Fruit fly (Drosophila melanogaster) whole organism, embryonic: Measurements from ENCODE around the gene CG43400.

Source experiments
- Bdp1 ChIP-seq: fragments of 200-800 bp; sonication (Bioruptor generic); optimal IDR thresholded peaks from 3 replicates; lab custom pipeline; 2016; ENCODE audit warnings: missing biosample characterization, missing genetic modification characterization
- CG16815 ChIP-seq: fragments of 200-800 bp; sonication (Bioruptor generic); optimal IDR thresholded peaks from 3 replicates; lab custom pipeline; 2017; ENCODE audit warnings: missing biosample characterization, mild to moderate bottlenecking, missing genetic modification characterization
- CG31388 ChIP-seq: fragments of 200-800 bp; sonication (Bioruptor generic); optimal IDR thresholded peaks from 2 replicates; lab custom pipeline; 2016; ENCODE audit warnings: missing biosample characterization, missing genetic modification characterization
- CG9797 ChIP-seq: fragments of 200-800 bp; sonication (Bioruptor generic); optimal IDR thresholded peaks from 3 replicates; lab custom pipeline; 2018; ENCODE audit warnings: missing biosample characterization, mild to moderate bottlenecking, missing genetic modification characterization
- CoRest ChIP-seq: fragments of 200-800 bp; sonication (Bioruptor generic); optimal IDR thresholded peaks from 3 replicates; lab custom pipeline; 2018; ENCODE audit warnings: missing biosample characterization, mild to moderate bottlenecking, missing genetic modification characterization, moderate library complexity
- Dfd ChIP-seq, 2 experiments: fragments of >200 bp; optimal IDR thresholded peaks; 2 replicates each; lab custom pipeline; 2017; ENCODE audit warnings: missing biosample characterization in 2 of 2, missing genetic modification characterization in 2 of 2
- Hsf ChIP-seq: fragments of 200-800 bp; sonication (Bioruptor generic); optimal IDR thresholded peaks from 3 replicates; lab custom pipeline; 2016; ENCODE audit warnings: missing biosample characterization, missing genetic modification characterization
- gce ChIP-seq: fragments of 200-800 bp; sonication (Bioruptor generic); IDR thresholded peaks from 3 replicates; pipeline ENCODE4 v1.3.6; 2022; ENCODE audit warnings: missing biosample characterization, missing genetic modification characterization

DNA sequence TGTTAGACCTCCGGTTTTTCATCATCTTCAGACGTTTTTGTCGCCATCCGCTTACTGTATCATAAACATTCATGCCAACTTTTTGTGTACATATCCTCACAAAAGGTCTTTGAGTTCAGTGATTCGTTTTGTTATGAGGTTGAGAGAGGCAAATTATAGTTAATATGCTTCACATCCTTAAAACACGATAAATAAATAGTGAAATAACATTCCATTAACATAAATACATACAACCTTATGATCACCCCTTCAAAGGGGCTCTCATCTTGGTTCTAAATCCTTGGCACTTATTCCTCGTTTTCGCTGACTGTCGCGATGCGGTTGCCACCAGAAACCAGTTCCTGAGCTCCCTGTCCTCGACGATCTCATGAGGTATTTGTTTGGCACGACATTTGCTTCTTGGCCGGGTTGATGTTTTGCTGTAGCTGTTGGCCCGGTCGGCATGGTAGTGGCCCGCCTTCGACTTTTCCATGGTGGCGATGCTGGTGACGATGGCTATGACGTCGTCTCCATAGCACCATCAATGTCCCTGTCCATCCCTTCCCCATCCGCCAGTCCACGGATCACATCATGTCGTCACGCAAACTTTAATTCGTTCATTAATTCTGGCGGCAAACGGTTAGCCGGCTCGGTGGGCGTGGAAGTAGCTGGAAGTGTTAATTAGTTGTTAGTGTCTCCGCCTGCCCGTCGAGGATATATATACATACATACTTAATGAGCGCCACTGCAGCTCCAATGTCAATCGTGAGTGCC lies 21.4 kb upstream of the CG43400 start:
- no peak for TF ChIP-seq CG16815 (GFP tag; lab: Kevin White, UChicago)
- no peak for TF ChIP-seq CG9797
- no peak for TF ChIP-seq CG31388 (GFP tag; lab: Kevin White, UChicago)
- no peak for TF ChIP-seq CoRest (tag; lab: Kevin White, UChicago)
- no peak for TF ChIP-seq gce (GFP tag; lab: Robert Waterston, UW)
- TF ChIP-seq Hsf, result no peak
- no peak for TF ChIP-seq Bdp1
- TF ChIP-seq Dfd (GFP tag; optimal IDR thresholded peaks at IDR 0.05; lab: Kevin White, UChicago), result no peak
